Worm (Caenorhabditis elegans) whole organism, mixed stage, embryonic: ENCODE data around the gene set-31.

Source experiments
- cnd-1 ChIP-seq: fragments of 200-800 bp; sonication (Bioruptor generic); optimal IDR thresholded peaks from 2 replicates; lab custom pipeline; 2018; ENCODE audit warnings: mild to moderate bottlenecking, missing genetic modification characterization, missing compliant biosample characterization
- lsy-2 ChIP-seq: fragments of 150-350 bp; optimal IDR thresholded peaks from 2 replicates; lab custom pipeline; 2014; ENCODE audit warnings: missing biosample characterization, missing genetic modification characterization
- nhr-12 ChIP-seq: fragments of 150-350 bp; optimal IDR thresholded peaks from 2 replicates; lab custom pipeline; 2014; ENCODE audit warnings: missing biosample characterization, missing genetic modification characterization
- nhr-28 ChIP-seq: fragments of 150-350 bp; optimal IDR thresholded peaks from 2 replicates; lab custom pipeline; 2014; ENCODE audit warnings: missing biosample characterization, missing genetic modification characterization
- unc-62 ChIP-seq: fragments of 150-350 bp; optimal IDR thresholded peaks from 2 replicates; lab custom pipeline; 2014; ENCODE audit warnings: missing biosample characterization, missing genetic modification reagents, missing genetic modification characterization

DNA sequence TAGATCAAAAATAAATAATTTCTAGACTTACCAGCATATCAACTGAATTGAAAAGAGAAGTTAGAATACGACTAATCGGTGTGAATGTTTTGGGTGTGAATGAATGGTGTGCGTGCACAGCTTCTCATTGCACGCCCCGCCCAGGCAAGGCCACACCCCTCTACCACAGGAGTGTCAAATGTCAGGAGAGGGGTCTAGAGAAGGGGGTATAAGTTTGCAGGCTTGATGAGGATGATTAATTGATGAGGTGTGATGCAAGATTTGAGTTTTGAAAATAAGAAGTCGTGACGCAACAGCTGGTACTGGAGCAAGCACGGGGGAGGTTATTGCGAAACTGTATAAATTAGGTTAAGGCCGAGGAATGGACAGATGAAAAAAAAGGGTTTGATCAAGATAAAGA lies 14.6 kb downstream of the set-31 start, which contains the start of gene egl-1:
- no peak for TF ChIP-seq unc-62 (GFP tag; lab: Kevin White, UChicago)
- no peak for TF ChIP-seq lsy-2 (tag; lab: Kevin White, UChicago)
- no peak for TF ChIP-seq cnd-1
- TF ChIP-seq nhr-28 (tag; lab: Kevin White, UChicago): no peak
- no peak for TF ChIP-seq nhr-12 (tag; lab: Kevin White, UChicago)
